Fruit fly (Drosophila melanogaster): ENCODE data around the gene CG4053.

CG4053 gene

dm6 chr3R:17132098-17132712 is at the start of gene CG4053, which contains the start of gene CG31266:
TSS of gene CG4053 (minus strand) at chr3R:17132198.
TSS of gene CG31266 (plus strand) at chr3R:17132662.
- TF ChIP-seq noc (tag; optimal IDR thresholded peaks at IDR 0.05), result no peak

dm6 chr3R:17178140-17178539 is 46.1 kb upstream of the CG4053 start:
- no peak for TF ChIP-seq noc (tag; optimal IDR thresholded peaks at IDR 0.05)

- TF ChIP-seq noc (tag; optimal IDR thresholded peaks at IDR 0.05), result no peak
Measured at dm6 chr3R:17151376-17152026, 19.5 kb upstream of the CG4053 start, which contains the start of gene CG5292. TSS of gene CG5292 (plus strand) at chr3R:17151861.

dm6 chr3R:17150287-17150686 is 18.3 kb upstream of the CG4053 start, which contains the start of gene Smug:
TSS of gene Smug (plus strand) at chr3R:17150587.
- TF ChIP-seq noc (tag; optimal IDR thresholded peaks at IDR 0.05), result no peak

dm6 chr3R:17149080-17149746 is 17.2 kb upstream of the CG4053 start, which contains the start of the genes m-cup and Det:
TSS of gene m-cup (minus strand) at chr3R:17149412.
TSS of gene Det (plus strand) at chr3R:17149667.
- no peak for TF ChIP-seq noc (tag; optimal IDR thresholded peaks at IDR 0.05)

- TF ChIP-seq noc (tag; optimal IDR thresholded peaks at IDR 0.05), result no peak
Measured at dm6 chr3R:17147647-17148244, 15.7 kb upstream of the CG4053 start.

- no peak for TF ChIP-seq noc (tag; optimal IDR thresholded peaks at IDR 0.05)
Measured at dm6 chr3R:17142304-17142703, 10.3 kb upstream of the CG4053 start, which contains the start of gene TwdlW. TSS of gene TwdlW (minus strand) at chr3R:17142404.

dm6 chr3R:17138699-17139098 is 6.7 kb upstream of the CG4053 start, which contains the start of gene CG5265:
TSS of gene CG5265 (plus strand) at chr3R:17138999.
- TF ChIP-seq noc (tag; optimal IDR thresholded peaks at IDR 0.05), result no peak

dm6 chr3R:17137593-17137992 is 5.6 kb upstream of the CG4053 start, which contains the start of gene CG5255:
TSS of gene CG5255 (plus strand) at chr3R:17137893.
- TF ChIP-seq noc (tag; optimal IDR thresholded peaks at IDR 0.05), result no peak

dm6 chr3R:17135747-17136146 is 3.7 kb upstream of the CG4053 start, which contains the start of gene CG5246:
TSS of gene CG5246 (plus strand) at chr3R:17136111.
- peak; percentile 12 for TF ChIP-seq noc (tag; optimal IDR thresholded peaks at IDR 0.05)

dm6 chr3R:17133897-17134296 is 1.9 kb upstream of the CG4053 start, which contains the start of gene CG31267:
TSS of gene CG31267 (plus strand) at chr3R:17134197.
- TF ChIP-seq noc (tag; optimal IDR thresholded peaks at IDR 0.05), result no peak

- no peak for TF ChIP-seq noc (tag; optimal IDR thresholded peaks at IDR 0.05)
Measured at dm6 chr3R:17130326-17130725, 1.7 kb downstream of the CG4053 start, which contains the start of gene CG17475. TSS of gene CG17475 (minus strand) at chr3R:17130426.

dm6 chr3R:17127912-17128311 is 4.1 kb downstream of the CG4053 start, which contains the start of gene CG31265:
TSS of gene CG31265 (plus strand) at chr3R:17128212.
- no peak for TF ChIP-seq noc (tag; optimal IDR thresholded peaks at IDR 0.05)

- TF ChIP-seq noc (tag; optimal IDR thresholded peaks at IDR 0.05), result no peak
Measured at dm6 chr3R:17126838-17127237, 5.2 kb downstream of the CG4053 start, which contains the start of the genes CG17477 and CG31269. TSS of gene CG17477 (minus strand) at chr3R:17126938. TSS of gene CG31269 (plus strand) at chr3R:17127126.

dm6 chr3R:17125339-17126044 is 6.5 kb downstream of the CG4053 start, which contains the start of gene cher:
TSS of gene cher (minus strand) at chr3R:17125389.
- no peak for TF ChIP-seq noc (tag; optimal IDR thresholded peaks at IDR 0.05)
